Fruit fly (Drosophila melanogaster) whole organism: ENCODE results near the gene CG5104.
"Not testable (repeated sequence)": the region's sequence is repeated elsewhere in the genome, so short reads cannot be mapped to it uniquely, and the experiment has no call there.

Source experiments
- CG8478 ChIP-seq: fragments of >200 bp; optimal IDR thresholded peaks from 2 replicates; lab custom pipeline; 2018; ENCODE audit warnings: inconsistent platforms
- Dll ChIP-seq: fragments of >200 bp; optimal IDR thresholded peaks from 2 replicates; lab custom pipeline; 2017
- EcR ChIP-seq, 2 experiments: fragments of >200 bp; optimal IDR thresholded peaks; 2 replicates each; lab custom pipeline; 2017; ENCODE audit warnings: missing biosample characterization in 2 of 2, missing genetic modification characterization in 2 of 2, missing genetic modification reagents in 2 of 2
- pan ChIP-seq: fragments of >200 bp; optimal IDR thresholded peaks from 2 replicates; lab custom pipeline; 2017
- psq ChIP-seq: fragments of >200 bp; optimal IDR thresholded peaks from 2 replicates; lab custom pipeline; 2017
- usp ChIP-seq: fragments of >200 bp; optimal IDR thresholded peaks from 2 replicates; lab custom pipeline; 2017; ENCODE audit warnings: missing biosample characterization, missing genetic modification characterization, mixed read lengths

Gene CG5104

DNA sequence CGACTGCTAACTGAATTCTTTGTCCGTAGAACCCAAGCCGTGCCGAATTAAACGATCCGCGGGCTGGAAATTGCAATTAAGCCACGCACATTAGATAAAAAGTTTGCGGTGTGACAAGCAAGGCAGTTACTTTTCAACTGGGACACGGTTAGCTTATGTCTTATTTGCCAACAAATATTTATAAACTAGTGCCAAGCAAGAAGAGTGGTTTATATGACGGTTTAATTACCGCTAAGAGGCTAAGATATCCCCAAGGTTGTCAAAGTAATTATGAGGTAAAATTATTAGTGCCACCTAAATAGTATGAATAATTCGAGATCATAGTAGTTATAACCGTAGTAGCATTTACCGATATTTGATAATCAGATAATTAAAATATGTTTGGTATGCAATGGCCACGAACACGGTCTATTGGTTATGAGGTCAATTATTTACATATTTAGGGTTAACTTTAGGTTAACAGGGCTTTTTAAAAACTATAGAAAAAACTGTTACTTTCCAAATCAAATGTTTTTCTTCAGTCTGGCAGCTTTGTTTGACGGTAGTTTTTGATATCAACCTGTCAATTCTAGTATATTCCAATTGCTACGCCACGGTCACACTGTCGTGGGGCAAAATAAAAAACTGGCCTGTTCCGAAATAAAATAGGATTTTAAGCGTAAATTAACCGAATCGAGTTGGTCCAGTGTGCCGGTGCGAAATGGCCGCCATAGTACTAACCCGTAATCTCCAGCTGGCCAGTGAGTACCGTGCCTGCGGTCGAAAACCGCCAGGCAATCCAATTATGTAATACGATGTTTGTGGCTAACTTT lies 25.8 kb upstream of the CG5104 start, which contains the start of gene ZnT77C:
Gene ZnT77C, minus strand, starts transcription at position 142 of the 812 bp plus-strand sequence.
- no peak for TF ChIP-seq usp (GFP tag; lab: Kevin White, UChicago)
- no peak for TF ChIP-seq psq
- no peak for TF ChIP-seq Dll (lab: Kevin White, UChicago)
- TF ChIP-seq pan (lab: Kevin White, UChicago): no peak
- TF ChIP-seq CG8478 (lab: Kevin White, UChicago): no peak
- TF ChIP-seq EcR (GFP tag; optimal IDR thresholded peaks at IDR 0.05; lab: Kevin White, UChicago): no peak

DNA sequence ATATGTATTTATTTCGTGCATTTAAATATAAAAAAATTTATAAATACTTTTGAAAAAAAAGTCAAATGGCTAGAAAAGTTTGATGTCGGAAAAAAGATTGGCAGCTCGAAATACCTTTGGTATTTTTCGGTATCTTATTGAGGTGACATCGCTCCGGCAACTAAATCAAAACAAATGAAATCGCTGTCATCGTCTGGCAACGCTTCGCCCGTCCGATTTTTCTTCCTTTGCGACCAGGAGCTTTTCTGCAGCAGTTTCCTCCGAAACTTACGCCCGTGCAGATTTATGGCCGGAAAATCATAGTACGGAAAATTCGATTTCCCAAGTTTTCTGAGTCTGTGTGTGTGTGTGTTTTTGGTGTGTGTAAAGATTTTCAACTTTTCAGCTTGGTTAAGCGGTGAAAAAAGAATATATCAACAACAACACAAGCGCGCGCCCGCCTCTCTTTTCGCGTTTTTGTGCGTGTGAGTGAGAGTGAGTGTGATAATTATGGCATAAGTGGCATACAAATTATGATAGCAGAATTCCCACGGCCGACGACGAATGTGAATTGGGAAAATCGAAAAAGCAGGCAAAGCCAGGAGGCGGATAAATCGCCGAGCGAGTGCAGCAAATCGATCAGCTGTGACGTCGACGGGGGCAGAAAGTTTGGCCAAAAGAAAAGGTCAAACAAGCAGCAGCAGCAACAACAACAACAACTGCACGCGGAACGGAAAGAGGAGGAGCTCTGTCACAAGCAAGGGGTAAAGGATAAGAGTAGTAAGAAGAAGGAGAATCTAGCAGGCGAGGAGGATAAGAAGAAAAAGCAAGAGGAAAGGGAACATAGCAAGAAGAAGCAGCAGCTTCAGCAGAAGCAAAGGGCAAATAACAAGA lies 23.4 kb upstream of the CG5104 start, which contains the start of gene CG32425:
Gene CG32425, plus strand, starts transcription at position 200 of the 873 bp plus-strand sequence.
- TF ChIP-seq EcR (GFP tag; optimal IDR thresholded peaks at IDR 0.05; lab: Kevin White, UChicago) (no peak), Dll (lab: Kevin White, UChicago) (no peak), psq (no peak), CG8478 (lab: Kevin White, UChicago) (no peak), usp (GFP tag; lab: Kevin White, UChicago) (no peak), pan (lab: Kevin White, UChicago) (no peak)

DNA sequence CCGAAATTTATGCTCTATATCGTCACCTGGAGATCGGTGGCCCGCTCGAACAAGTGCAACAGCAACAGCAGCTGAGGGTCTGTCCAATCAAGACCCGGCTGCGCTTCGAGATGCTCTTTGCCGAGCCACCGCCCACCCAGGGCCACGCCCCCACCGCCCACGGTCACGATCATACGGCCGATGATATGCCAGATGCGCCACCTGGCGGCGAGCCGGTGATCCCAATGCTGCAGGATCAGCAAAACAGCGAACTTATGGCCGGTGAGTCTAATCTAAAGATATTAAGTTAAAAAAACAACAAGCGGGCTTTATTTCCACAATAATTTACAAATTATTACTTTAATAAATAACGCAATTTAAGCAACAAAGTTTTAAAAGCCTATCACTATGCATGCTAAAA lies 22.6 kb upstream of the CG5104 start:
- TF ChIP-seq Dll (lab: Kevin White, UChicago): no peak
- TF ChIP-seq CG8478 (lab: Kevin White, UChicago): no peak
- no peak for TF ChIP-seq usp (GFP tag; lab: Kevin White, UChicago)
- no peak for TF ChIP-seq EcR (GFP tag; optimal IDR thresholded peaks at IDR 0.05; lab: Kevin White, UChicago)
- TF ChIP-seq psq: no peak
- no peak for TF ChIP-seq pan (lab: Kevin White, UChicago)

DNA sequence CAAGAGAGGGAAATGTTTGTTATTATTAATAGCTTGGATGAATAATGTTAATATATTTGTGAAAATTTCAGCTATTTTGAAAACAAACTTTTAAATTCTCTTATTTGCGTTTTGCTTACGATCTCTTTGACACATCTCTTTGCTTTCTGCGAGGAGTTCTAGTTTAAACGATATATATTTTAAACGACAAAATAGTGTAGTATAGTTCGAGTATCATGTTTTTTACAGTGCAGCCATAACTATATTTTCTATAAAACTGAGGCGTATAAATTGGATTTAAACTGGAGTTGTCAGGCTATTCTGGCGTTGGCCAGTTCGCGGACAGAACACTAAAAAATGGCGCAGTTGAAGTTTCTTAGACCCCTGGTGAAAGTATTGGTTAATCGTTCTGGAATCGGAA lies 21.3 kb upstream of the CG5104 start, which contains the start of gene CG18281:
Gene CG18281, plus strand, starts transcription at position 301 of the 400 bp plus-strand sequence.
- TF ChIP-seq CG8478 (lab: Kevin White, UChicago); EcR (GFP tag; optimal IDR thresholded peaks at IDR 0.05; lab: Kevin White, UChicago); usp (GFP tag; lab: Kevin White, UChicago): not testable (repeated sequence)

DNA sequence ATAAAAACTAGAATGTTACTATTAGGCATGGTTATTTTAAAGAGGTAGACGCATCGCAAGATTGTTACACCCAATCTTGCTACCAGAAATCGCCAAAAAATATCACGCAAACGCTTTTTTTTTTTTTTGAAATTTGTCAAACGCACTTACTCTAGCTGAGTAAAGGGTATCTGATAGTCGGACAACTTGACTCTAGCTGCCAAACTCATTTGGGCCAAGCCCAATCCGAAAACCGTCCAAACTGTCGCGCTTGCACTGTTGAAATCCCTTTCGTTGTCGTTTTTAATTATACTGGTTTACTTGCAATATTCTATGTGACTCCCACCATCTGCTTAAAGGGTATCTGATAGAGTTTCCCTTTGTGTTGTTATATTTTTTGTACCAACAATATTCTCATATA lies 17.6 kb upstream of the CG5104 start:
- no peak for TF ChIP-seq EcR (GFP tag; optimal IDR thresholded peaks at IDR 0.05; lab: Kevin White, UChicago)
- TF ChIP-seq CG8478 (lab: Kevin White, UChicago): no peak
- no peak for TF ChIP-seq Dll (lab: Kevin White, UChicago)
- TF ChIP-seq usp (GFP tag; lab: Kevin White, UChicago): no peak
- no peak for TF ChIP-seq pan (lab: Kevin White, UChicago)
- TF ChIP-seq psq: no peak

DNA sequence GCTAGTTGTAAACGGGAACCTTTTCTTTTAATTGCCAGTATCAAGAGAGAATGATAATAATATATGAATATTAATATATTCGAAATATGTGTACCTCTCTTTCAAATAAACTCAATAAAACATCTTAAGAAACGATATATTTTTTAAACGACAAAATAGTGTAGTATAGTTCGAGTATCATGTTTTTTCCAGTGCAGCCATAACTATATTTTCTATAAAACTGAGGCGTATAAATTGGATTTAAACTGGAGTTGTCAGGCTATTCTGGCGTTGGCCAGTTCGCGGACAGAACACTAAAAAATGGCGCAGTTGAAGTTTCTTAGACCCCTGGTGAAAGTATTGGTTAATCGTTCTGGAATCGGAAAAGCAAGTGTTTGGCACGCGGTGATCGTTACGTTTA lies 16.9 kb upstream of the CG5104 start, which contains the start of gene CG17637:
Gene CG17637, plus strand, starts transcription at position 301 of the 400 bp plus-strand sequence.
- not testable (repeated sequence) for TF ChIP-seq EcR (GFP tag; optimal IDR thresholded peaks at IDR 0.05; lab: Kevin White, UChicago); psq; pan (lab: Kevin White, UChicago)

DNA sequence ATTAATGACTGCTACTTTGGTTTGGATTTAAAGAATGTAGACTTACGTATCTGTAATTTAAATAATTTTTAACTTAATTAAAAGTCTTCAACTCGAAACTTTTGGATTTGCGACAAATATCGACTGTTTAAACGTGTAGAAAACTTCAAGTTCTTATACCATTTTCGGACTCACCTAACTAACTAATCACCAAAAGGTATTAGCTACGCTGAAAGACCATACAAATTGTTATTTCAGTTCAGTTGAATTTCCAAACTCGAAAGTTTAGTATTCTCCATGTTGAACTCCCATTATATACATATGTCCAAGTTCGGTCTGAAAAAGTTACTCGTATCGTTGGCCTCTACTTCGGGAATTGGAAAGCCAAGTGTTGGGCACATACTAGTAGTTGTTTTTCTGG lies 15.1 kb upstream of the CG5104 start, which contains the start of gene CG5078:
Gene CG5078, plus strand, starts transcription at position 301 of the 400 bp plus-strand sequence.
- TF ChIP-seq CG8478 (lab: Kevin White, UChicago) (no peak), Dll (lab: Kevin White, UChicago) (no peak), usp (GFP tag; lab: Kevin White, UChicago) (no peak), pan (lab: Kevin White, UChicago) (no peak), EcR (GFP tag; optimal IDR thresholded peaks at IDR 0.05; lab: Kevin White, UChicago) (no peak), psq (no peak)

DNA sequence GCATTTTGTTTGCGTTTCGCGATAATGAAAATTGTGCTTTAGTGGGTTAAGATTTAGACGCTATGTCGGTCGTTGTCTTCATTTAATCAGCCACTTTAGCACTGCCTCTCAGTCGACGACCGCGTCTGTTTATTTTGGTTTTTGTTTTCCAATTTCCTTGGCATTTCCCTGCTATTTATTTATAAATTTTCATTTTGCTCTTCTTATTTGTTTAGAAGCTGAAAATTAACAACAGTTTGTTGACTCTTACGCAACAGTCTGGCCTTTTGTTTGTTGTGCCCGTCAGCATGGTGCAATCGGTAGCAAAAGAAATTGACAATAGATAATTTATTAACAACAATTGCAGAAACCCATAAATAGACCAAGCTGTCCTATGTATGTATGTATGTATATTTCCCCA lies 13.3 kb upstream of the CG5104 start:
- TF ChIP-seq CG8478 (lab: Kevin White, UChicago): no peak
- TF ChIP-seq psq: no peak
- TF ChIP-seq pan (lab: Kevin White, UChicago): no peak
- no peak for TF ChIP-seq usp (GFP tag; lab: Kevin White, UChicago)
- TF ChIP-seq Dll (lab: Kevin White, UChicago): no peak
- no peak for TF ChIP-seq EcR (GFP tag; optimal IDR thresholded peaks at IDR 0.05; lab: Kevin White, UChicago)

DNA sequence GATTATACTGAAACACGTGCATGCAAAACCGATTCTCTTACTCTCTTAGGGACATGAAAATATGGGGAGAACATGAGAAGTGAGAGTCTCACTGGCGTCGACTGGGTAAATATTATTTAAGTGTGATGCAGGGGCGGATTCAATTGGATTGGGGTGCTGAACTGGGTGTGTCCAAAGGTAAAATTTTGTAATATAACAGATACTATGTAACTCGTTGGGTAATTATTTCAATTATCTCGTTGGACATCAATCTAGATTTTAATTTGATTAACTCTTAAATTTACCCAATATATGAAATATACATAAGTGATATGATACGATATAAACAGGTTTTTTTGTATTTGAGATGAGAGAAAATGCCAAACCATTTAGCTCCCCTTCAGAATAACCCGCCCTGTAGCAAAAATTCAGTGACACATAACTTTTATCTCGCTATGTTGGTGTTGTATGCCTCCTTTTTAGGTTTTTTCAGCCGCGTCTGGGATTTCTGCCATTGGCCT lies 12.6 kb upstream of the CG5104 start:
- TF ChIP-seq CG8478 (lab: Kevin White, UChicago) (no peak), pan (lab: Kevin White, UChicago) (no peak), psq (no peak), EcR (GFP tag; optimal IDR thresholded peaks at IDR 0.05; lab: Kevin White, UChicago) (no peak), usp (GFP tag; lab: Kevin White, UChicago) (no peak), Dll (lab: Kevin White, UChicago) (no peak)

DNA sequence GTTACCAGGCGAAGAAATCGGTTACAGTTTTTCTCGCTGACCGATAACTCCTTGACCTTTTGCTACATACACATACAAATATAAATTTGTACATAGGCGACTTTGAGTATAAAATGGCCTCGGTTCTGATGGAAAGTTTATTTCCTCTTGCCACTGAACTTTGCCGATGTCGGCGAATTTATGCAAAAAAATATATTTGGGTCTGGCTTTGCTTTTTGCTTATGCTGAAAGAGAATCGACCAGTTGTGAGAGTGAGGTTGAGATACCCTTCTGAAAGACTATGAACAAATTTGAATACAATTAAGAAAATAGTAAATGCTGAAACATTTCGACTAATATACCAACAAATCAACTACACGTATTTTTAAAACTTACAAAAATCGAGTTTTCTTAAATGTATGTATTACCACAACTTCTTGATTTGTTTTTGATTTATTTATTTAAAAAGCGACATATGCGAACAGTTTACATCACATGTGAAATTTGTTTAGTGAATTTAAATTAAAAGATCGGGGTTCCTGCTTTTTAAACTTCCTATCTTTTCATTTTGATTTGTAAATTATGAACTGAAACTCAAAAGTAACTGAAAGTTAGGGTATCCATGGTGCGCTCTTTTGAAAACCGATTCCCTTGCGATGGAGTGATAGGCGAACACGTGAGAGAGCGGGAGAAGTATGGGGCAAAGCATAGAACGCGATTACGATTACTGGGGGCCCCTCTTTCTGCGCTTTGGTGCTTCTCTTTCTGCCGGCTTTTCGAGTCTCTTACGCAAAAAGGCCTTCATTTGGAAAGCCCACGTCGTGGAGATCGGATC lies 11.5 kb upstream of the CG5104 start:
- TF ChIP-seq EcR (GFP tag; optimal IDR thresholded peaks at IDR 0.05; lab: Kevin White, UChicago): no peak
- no peak for TF ChIP-seq psq
- TF ChIP-seq usp (GFP tag; lab: Kevin White, UChicago): no peak
- no peak for TF ChIP-seq Dll (lab: Kevin White, UChicago)
- TF ChIP-seq pan (lab: Kevin White, UChicago): no peak
- no peak for TF ChIP-seq CG8478 (lab: Kevin White, UChicago)
